Worm (Caenorhabditis elegans) whole organism, mixed stage, embryonic: ENCODE data around the gene srbc-27.

Experiments
- ceh-39 ChIP-seq: fragments of 150-350 bp; optimal IDR thresholded peaks from 2 replicates; lab custom pipeline; 2014; ENCODE audit warnings: missing biosample characterization, missing genetic modification characterization
- lin-13 ChIP-seq: fragments of 150-350 bp; optimal IDR thresholded peaks from 2 replicates; lab custom pipeline; 2014; ENCODE audit warnings: missing biosample characterization, missing genetic modification characterization
- nhr-28 ChIP-seq: fragments of 150-350 bp; optimal IDR thresholded peaks from 2 replicates; lab custom pipeline; 2014; ENCODE audit warnings: missing biosample characterization, missing genetic modification characterization
- sptf-1 ChIP-seq: sonication (generic microtip); optimal IDR thresholded peaks from 2 replicates; lab custom pipeline; 2017; ENCODE audit warnings: mild to moderate bottlenecking, missing genetic modification characterization, moderate library complexity, missing compliant biosample characterization
- unc-39 ChIP-seq: fragments of 150-350 bp; optimal IDR thresholded peaks from 2 replicates; lab custom pipeline; 2014; ENCODE audit warnings: missing biosample characterization, missing genetic modification characterization
- unc-62 ChIP-seq: fragments of 150-350 bp; optimal IDR thresholded peaks from 2 replicates; lab custom pipeline; 2014; ENCODE audit warnings: missing biosample characterization, missing genetic modification reagents, missing genetic modification characterization

DNA sequence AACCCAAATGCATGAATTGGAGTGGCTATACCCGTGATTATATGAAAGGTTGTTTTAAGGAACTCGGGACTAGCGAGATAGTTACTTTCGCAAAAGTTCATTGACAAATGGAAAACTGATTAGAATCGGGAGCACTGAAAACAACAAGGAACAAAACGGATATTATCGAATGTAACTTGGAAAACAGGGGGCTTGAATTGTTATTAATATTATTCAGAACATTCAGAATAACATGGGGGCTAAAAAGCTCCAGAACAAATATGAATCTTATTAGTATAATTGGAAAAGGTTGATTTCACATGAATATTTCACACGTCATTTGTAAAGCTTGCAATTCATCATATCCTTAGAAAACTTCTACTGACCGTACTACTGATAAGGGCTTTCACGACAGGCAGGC lies 40.6 kb downstream of the srbc-27 start, which contains the start of gene srh-235:
- no peak for TF ChIP-seq nhr-28
- no peak for TF ChIP-seq lin-13
- TF ChIP-seq sptf-1, result no peak
- no peak for TF ChIP-seq ceh-39
- no peak for TF ChIP-seq unc-62 (GFP tag; lab: Kevin White, UChicago)
- no peak for TF ChIP-seq unc-39
